Fruit fly (Drosophila melanogaster) whole organism: ENCODE data around the gene CG34281.

Experiments used
- Dll ChIP-seq: fragments of >200 bp; optimal IDR thresholded peaks from 2 replicates; lab custom pipeline; 2017
- pan ChIP-seq: fragments of >200 bp; optimal IDR thresholded peaks from 2 replicates; lab custom pipeline; 2017
- psq ChIP-seq: fragments of >200 bp; optimal IDR thresholded peaks from 2 replicates; lab custom pipeline; 2017
- usp ChIP-seq: fragments of >200 bp; optimal IDR thresholded peaks from 2 replicates; lab custom pipeline; 2017; ENCODE audit warnings: missing biosample characterization, missing genetic modification characterization, mixed read lengths

DNA sequence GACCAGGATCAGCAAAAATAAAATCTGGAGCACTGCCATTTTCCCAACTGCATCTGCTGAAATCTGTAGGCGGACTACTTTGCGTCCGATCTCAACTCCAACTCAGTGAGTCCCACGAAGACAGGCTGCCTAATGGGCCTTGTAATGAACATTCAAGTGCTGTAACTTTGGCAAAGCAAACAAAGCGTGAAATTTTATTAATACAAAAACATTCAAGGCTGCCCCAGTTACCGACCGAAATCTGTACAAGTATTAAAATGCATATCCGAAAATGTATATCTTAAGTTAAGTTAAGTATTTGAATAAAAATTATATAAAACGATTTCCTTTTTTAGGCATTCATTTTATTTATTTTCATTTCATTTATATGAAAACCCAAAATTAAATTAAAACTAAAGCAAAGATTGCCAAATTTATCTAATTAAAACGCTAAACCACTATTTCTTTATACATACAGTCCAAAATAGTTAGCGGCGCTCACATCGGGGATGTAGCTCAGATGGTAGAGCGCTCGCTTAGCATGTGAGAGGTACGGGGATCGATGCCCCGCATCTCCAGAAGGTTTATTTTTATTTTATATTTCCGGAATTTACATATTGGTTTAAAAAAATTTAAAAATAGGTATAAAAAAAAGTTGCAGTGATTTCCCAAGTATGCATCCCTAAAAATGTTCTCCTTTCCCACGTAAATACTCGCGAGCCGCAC lies 9.5 kb downstream of the CG34281 start, which contains the start of gene CG14323:
- TF ChIP-seq psq (lab: Kevin White, UChicago) = no peak
- TF ChIP-seq pan (lab: Kevin White, UChicago) = no peak
- no peak for TF ChIP-seq Dll (lab: Kevin White, UChicago)
- TF ChIP-seq usp (GFP tag; lab: Kevin White, UChicago) = no peak
